In genomic region chrIV:16415100-16415973, ce11 we compare ENCODE assay signal across 2 worm cellular contexts.
A peak's percentile ranks its signal among the peaks of the same experiment; 100 is the strongest.
TF ChIP-seq lines count a peak whose summit lies in the region.

No protein-coding gene starts in this region.

TF ChIP-seq in whole organism, L1 larva, 84 proteins besides CTCF, POLR2A, EP300 and RAD21 (continued from another document):
- peak; percentile 45 for TF ChIP-seq nhr-11 (tag; optimal IDR thresholded peaks at IDR 0.05; lab: Kevin White, UChicago)
- TF ChIP-seq ceh-88 (GFP tag; IDR thresholded peaks at IDR 0.05; lab: Robert Waterston, UW): peak; percentile 77
- TF ChIP-seq nhr-77 (tag; optimal IDR thresholded peaks at IDR 0.05; lab: Kevin White, UChicago): no peak
- peak; percentile 93 for TF ChIP-seq nhr-47 (tag; optimal IDR thresholded peaks at IDR 0.05; lab: Kevin White, UChicago)
- TF ChIP-seq ztf-4 (tag; optimal IDR thresholded peaks at IDR 0.05; lab: Kevin White, UChicago): peak; percentile 16
- TF ChIP-seq lin-13 (GFP tag; optimal IDR thresholded peaks at IDR 0.05; lab: Kevin White, UChicago): peak; percentile 51
- peak in 1 of 2 experiments; percentile 5 for TF ChIP-seq mdl-1 (tag; optimal IDR thresholded peaks at IDR 0.05; lab: Kevin White, UChicago)
- peak; percentile 70 for TF ChIP-seq sup-37 (GFP tag; optimal IDR thresholded peaks at IDR 0.05; lab: Kevin White, UChicago)
- TF ChIP-seq ceh-90 (tag; optimal IDR thresholded peaks at IDR 0.05; lab: Kevin White, UChicago): peak; percentile 99
- TF ChIP-seq ceh-82 (tag; optimal IDR thresholded peaks at IDR 0.05; lab: Kevin White, UChicago): peak; percentile 73 to 76 (median 74)
- no peak for TF ChIP-seq pqm-1 (tag; optimal IDR thresholded peaks at IDR 0.05; lab: Kevin White, UChicago)
- TF ChIP-seq xbp-1 (tag; optimal IDR thresholded peaks at IDR 0.05; lab: Kevin White, UChicago): peak; percentile 87
- TF ChIP-seq nhr-12 (tag; optimal IDR thresholded peaks at IDR 0.05; lab: Kevin White, UChicago): no peak
- peak; percentile 72 for TF ChIP-seq elt-2 (tag; optimal IDR thresholded peaks at IDR 0.05; lab: Kevin White, UChicago)
- TF ChIP-seq fkh-10 (GFP tag; optimal IDR thresholded peaks at IDR 0.05; lab: Kevin White, UChicago): no peak
- peak; percentile 73 to 97 for TF ChIP-seq efl-1 (optimal IDR thresholded peaks at IDR 0.05; lab: Kevin White, UChicago)
- peak; percentile 98 to 100 for TF ChIP-seq efl-1 (GFP tag; optimal IDR thresholded peaks at IDR 0.05 in 1 of 2; lab: Kevin White, UChicago)
- TF ChIP-seq tlp-1 (tag; optimal IDR thresholded peaks at IDR 0.05; lab: Kevin White, UChicago): no peak
- TF ChIP-seq pax-3 (tag; optimal IDR thresholded peaks at IDR 0.05; lab: Kevin White, UChicago): peak; percentile 90

TF ChIP-seq in whole organism, young adult, 124 proteins besides CTCF, POLR2A, EP300 and RAD21 (continued from another document):
- peak; percentile 77 for TF ChIP-seq hmg-20 (GFP tag; IDR thresholded peaks at IDR 0.05; lab: Robert Waterston, UW)
- peak in 1 of 2 experiments; percentile 59 for TF ChIP-seq let-607 (tag; optimal IDR thresholded peaks at IDR 0.05; lab: Kevin White, UChicago)
- TF ChIP-seq atf-7 (tag; optimal IDR thresholded peaks at IDR 0.05; lab: Kevin White, UChicago): peak; percentile 38
- peak; percentile 62 for TF ChIP-seq F22D6.2 (tag; optimal IDR thresholded peaks at IDR 0.05; lab: Kevin White, UChicago)
- 0 out of 2 replicates have a peak, but pooled peaks have one; percentile 60 for TF ChIP-seq nhr-120 (GFP tag; IDR thresholded peaks at IDR 0.05; lab: Robert Waterston, UW)
- TF ChIP-seq ets-4 (GFP tag; optimal IDR thresholded peaks at IDR 0.05; lab: Kevin White, UChicago): no peak
- no peak for TF ChIP-seq gei-17 (GFP tag; optimal IDR thresholded peaks at IDR 0.05; lab: Kevin White, UChicago)
- TF ChIP-seq snpc-3.4 (tag; optimal IDR thresholded peaks at IDR 0.05; lab: Kevin White, UChicago): peak; percentile 69
- peak; percentile 76 for TF ChIP-seq zim-3 (tag; optimal IDR thresholded peaks at IDR 0.05; lab: Kevin White, UChicago)
- no peak for TF ChIP-seq hlh-12 (tag; optimal IDR thresholded peaks at IDR 0.05; lab: Kevin White, UChicago)
- peak; percentile 85 for TF ChIP-seq dox-1 (GFP tag; IDR thresholded peaks at IDR 0.05; lab: Robert Waterston, UW)
- TF ChIP-seq sdz-38 (tag; optimal IDR thresholded peaks at IDR 0.05; lab: Kevin White, UChicago): no peak
- TF ChIP-seq mxl-1 (tag; optimal IDR thresholded peaks at IDR 0.05; lab: Kevin White, UChicago): peak; percentile 46
- peak; percentile 98 for TF ChIP-seq attf-6 (GFP tag; IDR thresholded peaks at IDR 0.05; lab: Robert Waterston, UW)
- peak; percentile 65 for TF ChIP-seq T26A5.8 (tag; optimal IDR thresholded peaks at IDR 0.05; lab: Kevin White, UChicago)
- peak; percentile 56; the same call in 1 of the 2 replicates for TF ChIP-seq pbrm-1 (GFP tag; IDR thresholded peaks at IDR 0.05; lab: Robert Waterston, UW)
- no peak for TF ChIP-seq hlh-26 (GFP tag; conservative IDR thresholded peaks at IDR 0.05; lab: Robert Waterston, UW)
- TF ChIP-seq ztf-18 (tag; optimal IDR thresholded peaks at IDR 0.05; lab: Kevin White, UChicago): peak; percentile 70
- TF ChIP-seq mel-28 (tag; optimal IDR thresholded peaks at IDR 0.05; lab: Kevin White, UChicago; ENCODE audit: borderline replicate concordance): no peak
- TF ChIP-seq snpc-1.3 (tag; optimal IDR thresholded peaks at IDR 0.05; lab: Kevin White, UChicago; ENCODE audit: insufficient read depth): peak; percentile 69
- peak; percentile 82 for TF ChIP-seq let-526 (GFP tag; IDR thresholded peaks at IDR 0.05; lab: Robert Waterston, UW)
- TF ChIP-seq lsl-1 (GFP tag; optimal IDR thresholded peaks at IDR 0.05; lab: Kevin White, UChicago): peak; percentile 50
